Fruit fly (Drosophila melanogaster) whole organism, embryonic: ENCODE measurements around the gene PGRP-LA.

Experiments
- Blimp-1 ChIP-seq: fragments of 200-800 bp; sonication (Bioruptor generic); optimal IDR thresholded peaks from 3 replicates; lab custom pipeline; 2018; ENCODE audit warnings: missing biosample characterization, missing genetic modification characterization, mild to moderate bottlenecking, moderate library complexity, missing genetic modification reagents
- CG10209 ChIP-seq: fragments of 200-800 bp; sonication (Bioruptor generic); optimal IDR thresholded peaks from 3 replicates; lab custom pipeline; 2017; ENCODE audit warnings: missing biosample characterization, mild to moderate bottlenecking, missing genetic modification characterization, missing genetic modification reagents
- CG10274 ChIP-seq: fragments of 200-800 bp; sonication (Bioruptor generic); optimal IDR thresholded peaks from 3 replicates; lab custom pipeline; 2017; ENCODE audit warnings: missing biosample characterization, mild to moderate bottlenecking, missing genetic modification characterization
- CG10543 ChIP-seq: fragments of 200-800 bp; sonication (Bioruptor generic); optimal IDR thresholded peaks from 3 replicates; lab custom pipeline; 2017; ENCODE audit warnings: missing biosample characterization, mild to moderate bottlenecking, missing genetic modification characterization, moderate library complexity
- CG12071 ChIP-seq: fragments of 200-800 bp; sonication (Bioruptor generic); optimal IDR thresholded peaks from 3 replicates; lab custom pipeline; 2018; ENCODE audit warnings: missing biosample characterization, mild to moderate bottlenecking, missing genetic modification characterization
- CG12155 ChIP-seq: fragments of 200-800 bp; sonication (Bioruptor generic); optimal IDR thresholded peaks from 3 replicates; lab custom pipeline; 2016; ENCODE audit warnings: missing biosample characterization, missing genetic modification characterization
- CG13624 ChIP-seq: fragments of 200-800 bp; sonication (Bioruptor generic); optimal IDR thresholded peaks from 2 replicates; lab custom pipeline; 2016; ENCODE audit warnings: missing biosample characterization, missing genetic modification characterization
- CG15479 ChIP-seq: fragments of 200-800 bp; sonication (Bioruptor generic); optimal IDR thresholded peaks from 3 replicates; lab custom pipeline; 2019; ENCODE audit warnings: missing biosample characterization, mild to moderate bottlenecking, missing genetic modification characterization, moderate library complexity
- CG18011 ChIP-seq: fragments of 200-800 bp; sonication (Bioruptor generic); optimal IDR thresholded peaks from 2 replicates; lab custom pipeline; 2017; ENCODE audit warnings: missing biosample characterization, missing genetic modification characterization, mild to moderate bottlenecking, moderate library complexity, missing genotype
- CG18619 ChIP-seq: fragments of 200-800 bp; sonication (Bioruptor generic); optimal IDR thresholded peaks from 3 replicates; lab custom pipeline; 2017; ENCODE audit warnings: missing biosample characterization, mild to moderate bottlenecking, missing genetic modification characterization
- CG2199 ChIP-seq: fragments of 200-800 bp; sonication (Bioruptor generic); IDR thresholded peaks from 3 replicates; pipeline ENCODE4 v1.3.6; 2022; ENCODE audit warnings: missing biosample characterization, missing genetic modification characterization
- CG2712 ChIP-seq: fragments of 200-800 bp; optimal IDR thresholded peaks from 3 replicates; lab custom pipeline; 2019; ENCODE audit warnings: missing biosample characterization, mild to moderate bottlenecking, missing genetic modification characterization, moderate library complexity
- CG32772 ChIP-seq: fragments of 200-800 bp; sonication (Bioruptor generic); IDR thresholded peaks from 2 replicates; pipeline ENCODE4 v1.3.6; 2022; ENCODE audit warnings: missing biosample characterization, missing genetic modification characterization
- CG3847 ChIP-seq: fragments of 200-800 bp; sonication (Bioruptor generic); IDR thresholded peaks from 2 replicates; pipeline ENCODE4 v1.3.6; 2022; ENCODE audit warnings: missing biosample characterization, missing genetic modification characterization
- CG3995 ChIP-seq: fragments of 200-800 bp; sonication (Bioruptor generic); optimal IDR thresholded peaks from 3 replicates; lab custom pipeline; 2016; ENCODE audit warnings: missing biosample characterization, missing genetic modification characterization
- CG6272 ChIP-seq: fragments of 200-800 bp; sonication (Bioruptor generic); IDR thresholded peaks from 2 replicates; pipeline ENCODE4 v1.3.6; 2022; ENCODE audit warnings: missing biosample characterization, missing genetic modification characterization
- CG6689 ChIP-seq: fragments of 200-800 bp; sonication (Bioruptor generic); IDR thresholded peaks from 2 replicates; pipeline ENCODE4 v1.3.6; 2022; ENCODE audit warnings: missing biosample characterization, missing genetic modification characterization
- CG7987 ChIP-seq: fragments of 200-800 bp; sonication (Bioruptor generic); optimal IDR thresholded peaks from 2 replicates; lab custom pipeline; 2018; ENCODE audit warnings: missing biosample characterization, mild to moderate bottlenecking, missing genetic modification characterization, moderate library complexity
- CG8281 ChIP-seq: fragments of 200-800 bp; sonication (Bioruptor generic); optimal IDR thresholded peaks from 2 replicates; lab custom pipeline; 2018; ENCODE audit warnings: missing biosample characterization, mild to moderate bottlenecking, missing genetic modification characterization, moderate library complexity
- CG8765 ChIP-seq: fragments of 200-800 bp; sonication (Bioruptor generic); IDR thresholded peaks from 2 replicates; pipeline ENCODE4 v1.3.6; 2022; ENCODE audit warnings: missing biosample characterization, missing genetic modification characterization
- CG9215 ChIP-seq: fragments of 200-800 bp; sonication (Bioruptor generic); IDR thresholded peaks from 2 replicates; pipeline ENCODE4 v1.3.6; 2022; ENCODE audit warnings: missing biosample characterization, missing genetic modification characterization
- CG9797 ChIP-seq: fragments of 200-800 bp; sonication (Bioruptor generic); optimal IDR thresholded peaks from 3 replicates; lab custom pipeline; 2018; ENCODE audit warnings: missing biosample characterization, mild to moderate bottlenecking, missing genetic modification characterization
- Camta ChIP-seq: fragments of 200-800 bp; sonication (Bioruptor generic); optimal IDR thresholded peaks from 2 replicates; lab custom pipeline; 2016; ENCODE audit warnings: missing biosample characterization, missing genetic modification characterization
- D ChIP-seq, 2 experiments: fragments of 200-800 bp in 1 of 2; fragments of >200 bp in 1 of 2; sonication (Bioruptor generic) in 1 of 2; optimal IDR thresholded peaks; 2 replicates in 1 of 2; 3 replicates in 1 of 2; lab custom pipeline; 2017; ENCODE audit warnings: mild to moderate bottlenecking in 1 of 2, missing biosample characterization in 1 of 2, missing genetic modification characterization in 1 of 2, missing genetic modification reagents in 1 of 2
- Deaf1 ChIP-seq: fragments of 200-800 bp; optimal IDR thresholded peaks from 3 replicates; lab custom pipeline; 2019; ENCODE audit warnings: missing biosample characterization, mild to moderate bottlenecking, missing genetic modification characterization, moderate library complexity
- Dip3 ChIP-seq: fragments of 200-800 bp; sonication (Bioruptor generic); optimal IDR thresholded peaks from 3 replicates; lab custom pipeline; 2016; ENCODE audit warnings: missing biosample characterization, missing genetic modification characterization
- Ets97D ChIP-seq: fragments of 200-800 bp; sonication (Bioruptor generic); optimal IDR thresholded peaks from 3 replicates; lab custom pipeline; 2016; ENCODE audit warnings: missing biosample characterization, missing genetic modification characterization
- Fer3 ChIP-seq: fragments of 200-800 bp; sonication (Bioruptor generic); optimal IDR thresholded peaks from 2 replicates; lab custom pipeline; 2018; ENCODE audit warnings: missing biosample characterization, mild to moderate bottlenecking, missing genetic modification characterization, moderate library complexity
- HLH3B ChIP-seq: fragments of 200-800 bp; sonication (Bioruptor generic); IDR thresholded peaks from 2 replicates; pipeline ENCODE4 v1.3.6; 2022; ENCODE audit warnings: missing biosample characterization, missing genetic modification characterization
- Hmx ChIP-seq: fragments of 200-800 bp; sonication (Bioruptor generic); optimal IDR thresholded peaks from 2 replicates; lab custom pipeline; 2016; ENCODE audit warnings: missing biosample characterization, missing genetic modification characterization
- Nf-YA ChIP-seq: fragments of 200-800 bp; sonication (Bioruptor generic); IDR thresholded peaks from 2 replicates; pipeline ENCODE4 v1.3.6; 2022; ENCODE audit warnings: missing biosample characterization, missing genetic modification characterization
- Scr ChIP-seq: fragments of 200-800 bp; sonication (Bioruptor generic); IDR thresholded peaks from 2 replicates; pipeline ENCODE4 v1.3.6; 2022; ENCODE audit warnings: missing biosample characterization, missing genetic modification characterization; ENCODE audit not compliant: partially characterized antibody
- ab ChIP-seq: fragments of 200-800 bp; sonication (Bioruptor generic); optimal IDR thresholded peaks from 2 replicates; lab custom pipeline; 2016; ENCODE audit warnings: missing biosample characterization, missing genetic modification characterization
- cg ChIP-seq: fragments of 200-800 bp; sonication (Bioruptor generic); optimal IDR thresholded peaks from 3 replicates; lab custom pipeline; 2019; ENCODE audit warnings: missing biosample characterization, mild to moderate bottlenecking, missing genetic modification characterization, moderate library complexity
- crc ChIP-seq: fragments of 200-800 bp; sonication (Bioruptor generic); optimal IDR thresholded peaks from 2 replicates; lab custom pipeline; 2016; ENCODE audit warnings: missing biosample characterization, missing genetic modification characterization
- da ChIP-seq: fragments of 200-800 bp; sonication (Bioruptor generic); optimal IDR thresholded peaks from 2 replicates; lab custom pipeline; 2016; ENCODE audit warnings: missing biosample characterization, missing genetic modification characterization
- eyg ChIP-seq: fragments of 200-800 bp; sonication (Bioruptor generic); optimal IDR thresholded peaks from 3 replicates; lab custom pipeline; 2016; ENCODE audit warnings: missing biosample characterization, missing genetic modification characterization
- fd102C ChIP-seq: fragments of 200-800 bp; sonication (Bioruptor generic); optimal IDR thresholded peaks from 2 replicates; lab custom pipeline; 2018; ENCODE audit warnings: missing biosample characterization, mild to moderate bottlenecking, missing genetic modification characterization, moderate library complexity
- fu2 ChIP-seq: fragments of 200-800 bp; sonication (Bioruptor generic); optimal IDR thresholded peaks from 2 replicates; lab custom pipeline; 2016; ENCODE audit warnings: missing biosample characterization, missing genetic modification characterization
- gce ChIP-seq: fragments of 200-800 bp; sonication (Bioruptor generic); IDR thresholded peaks from 3 replicates; pipeline ENCODE4 v1.3.6; 2022; ENCODE audit warnings: missing biosample characterization, missing genetic modification characterization
- gsb ChIP-seq: fragments of 200-800 bp; sonication (Bioruptor generic); IDR thresholded peaks from 2 replicates; pipeline ENCODE4 v1.3.6; 2022; ENCODE audit warnings: missing biosample characterization, missing genetic modification characterization
- insv ChIP-seq, 2 experiments: fragments of 200-800 bp; sonication (Bioruptor generic); optimal IDR thresholded peaks; 3 replicates each; lab custom pipeline; 2016 to 2018; ENCODE audit warnings: missing biosample characterization in 2 of 2, missing genetic modification characterization in 2 of 2
- lola ChIP-seq, 3 experiments: fragments of >200 bp in 2 of 3; fragments of 200-800 bp in 1 of 3; sonication (Bioruptor generic) in 1 of 3; optimal IDR thresholded peaks; 2 replicates each; lab custom pipeline; 2017 to 2019; ENCODE audit warnings: missing biosample characterization in 3 of 3, missing genetic modification characterization in 3 of 3, mild to moderate bottlenecking in 1 of 3, moderate library complexity in 1 of 3
- nerfin-2 ChIP-seq: fragments of 200-800 bp; sonication (Bioruptor generic); IDR thresholded peaks from 2 replicates; pipeline ENCODE4 v1.3.6; 2022; ENCODE audit warnings: missing biosample characterization, missing genetic modification characterization; ENCODE audit not compliant: partially characterized antibody
- pros ChIP-seq: fragments of 200-800 bp; sonication (Bioruptor generic); optimal IDR thresholded peaks from 3 replicates; lab custom pipeline; 2019; ENCODE audit warnings: missing biosample characterization, mild to moderate bottlenecking, missing genetic modification characterization, moderate library complexity
- salm ChIP-seq: fragments of 200-800 bp; sonication (Bioruptor generic); optimal IDR thresholded peaks from 2 replicates; lab custom pipeline; 2018; ENCODE audit warnings: missing biosample characterization, mild to moderate bottlenecking, missing genetic modification characterization
- vvl ChIP-seq: fragments of 200-800 bp; sonication (Bioruptor generic); IDR thresholded peaks from 2 replicates; pipeline ENCODE4 v1.3.6; 2022; ENCODE audit warnings: missing biosample characterization, missing genetic modification characterization
- wor ChIP-seq: fragments of 200-800 bp; sonication (Bioruptor generic); IDR thresholded peaks from 2 replicates; pipeline ENCODE4 v1.3.6; 2022; ENCODE audit warnings: missing biosample characterization, missing genetic modification characterization
- zen ChIP-seq: fragments of 200-800 bp; sonication (Bioruptor generic); optimal IDR thresholded peaks from 3 replicates; lab custom pipeline; 2018; ENCODE audit warnings: missing biosample characterization, mild to moderate bottlenecking, missing genetic modification characterization, moderate library complexity

Gene PGRP-LA

dm6 chr3L:9373374-9374004 lies 39.4 kb downstream of the PGRP-LA start (continued):
- TF ChIP-seq CG7987 (GFP tag; lab: Kevin White, UChicago), result peak; percentile 6
- TF ChIP-seq fd102C (GFP tag; lab: Kevin White, UChicago), result no peak
- peak; percentile 78 for TF ChIP-seq HLH3B
- peak; percentile 57 for TF ChIP-seq CG10209 (GFP tag; lab: Kevin White, UChicago)
- TF ChIP-seq fu2 (GFP tag; lab: Kevin White, UChicago), result no peak
- no peak for TF ChIP-seq pros (GFP tag; lab: Kevin White, UChicago)
- TF ChIP-seq Camta, result no peak
- peak; percentile 17; the same call in 1 of the 2 replicates for TF ChIP-seq gsb
- TF ChIP-seq vvl (GFP tag; lab: Robert Waterston, UW), result peak; percentile 94
- 0 out of 2 replicates have a peak, but pooled peaks have one; percentile 20 for TF ChIP-seq CG3847 (GFP tag; lab: Robert Waterston, UW)
- TF ChIP-seq Scr (GFP tag; lab: Robert Waterston, UW), result no peak
- TF ChIP-seq salm (tag; lab: Kevin White, UChicago), result peak; percentile 31
- TF ChIP-seq CG10543 (GFP tag; lab: Kevin White, UChicago), result peak; percentile 49
- TF ChIP-seq crc (GFP tag; lab: Kevin White, UChicago), result no peak
- TF ChIP-seq zen (tag; lab: Kevin White, UChicago), result peak; percentile 2
- TF ChIP-seq Nf-YA (GFP tag; lab: Robert Waterston, UW), result peak; percentile 28; the same call in 1 of the 2 replicates
- peak; percentile 46; the same call in 1 of the 2 replicates for TF ChIP-seq wor (GFP tag; lab: Robert Waterston, UW)
- no peak for TF ChIP-seq da (GFP tag; lab: Kevin White, UChicago)
- TF ChIP-seq CG18011 (GFP tag; lab: Kevin White, UChicago), result peak; percentile 47
- no peak for TF ChIP-seq CG6272 (GFP tag; lab: Robert Waterston, UW)
- TF ChIP-seq Dip3 (GFP tag; lab: Kevin White, UChicago), result peak; percentile 34
- TF ChIP-seq CG8765 (GFP tag; lab: Robert Waterston, UW), result no peak
- 0 out of 3 replicates have a peak, but pooled peaks have one; percentile 62 for TF ChIP-seq gce (GFP tag; lab: Robert Waterston, UW)
- TF ChIP-seq Hmx (GFP tag; lab: Kevin White, UChicago), result peak; percentile 27
- peak; percentile 49 for TF ChIP-seq CG12155 (GFP tag; lab: Kevin White, UChicago)
- TF ChIP-seq Deaf1 (tag; lab: Kevin White, UChicago), result no peak
- TF ChIP-seq insv (GFP tag; optimal IDR thresholded peaks at IDR 0.05; lab: Kevin White, UChicago), result no peak
- TF ChIP-seq cg (GFP tag; lab: Kevin White, UChicago), result peak; percentile 74
- TF ChIP-seq CG15479, result peak; percentile 13
- TF ChIP-seq CG3995 (GFP tag; lab: Kevin White, UChicago), result no peak
- TF ChIP-seq Ets97D (GFP tag; lab: Kevin White, UChicago), result no peak
- TF ChIP-seq CG9215 (GFP tag; lab: Robert Waterston, UW), result peak; percentile 38
- TF ChIP-seq Blimp-1 (GFP tag; lab: Kevin White, UChicago), result peak; percentile 78
- no peak for TF ChIP-seq CG2199 (GFP tag; lab: Robert Waterston, UW)
- peak; percentile 70 for TF ChIP-seq Fer3 (tag; lab: Kevin White, UChicago)
- no peak for TF ChIP-seq nerfin-2
- no peak for TF ChIP-seq ab (GFP tag; lab: Kevin White, UChicago)
- 0 out of 2 replicates have a peak, but pooled peaks have one; percentile 18 for TF ChIP-seq CG32772 (GFP tag; lab: Robert Waterston, UW)
- peak; percentile 9 for TF ChIP-seq CG8281
- TF ChIP-seq eyg (GFP tag; lab: Kevin White, UChicago), result no peak
- no peak for TF ChIP-seq CG12071 (GFP tag; lab: Kevin White, UChicago)
- peak in 1 of 3 experiments; percentile 63 for TF ChIP-seq lola (GFP tag; optimal IDR thresholded peaks at IDR 0.05; lab: Kevin White, UChicago)
- peak; percentile 69 for TF ChIP-seq CG6689 (GFP tag; lab: Robert Waterston, UW)
- TF ChIP-seq D (optimal IDR thresholded peaks at IDR 0.05; lab: Kevin White, UChicago), result no peak
- TF ChIP-seq D (GFP tag; optimal IDR thresholded peaks at IDR 0.05; lab: Kevin White, UChicago), result peak; percentile 66
- TF ChIP-seq CG9797, result no peak
- TF ChIP-seq CG18619 (GFP tag; lab: Kevin White, UChicago), result peak; percentile 48
- TF ChIP-seq CG13624 (GFP tag; lab: Kevin White, UChicago), result no peak
- TF ChIP-seq CG10274 (GFP tag; lab: Kevin White, UChicago), result no peak
- peak; percentile 72 for TF ChIP-seq CG2712
